Worm (Caenorhabditis elegans) whole organism, young adult: Measurements from ENCODE around the gene C50B8.6.

Experiments
- B0035.1 ChIP-seq: sonication (generic microtip); optimal IDR thresholded peaks from 2 replicates; lab custom pipeline; 2016; ENCODE audit warnings: missing genetic modification characterization, mild to moderate bottlenecking, missing compliant biosample characterization, missing genotype, missing genetic modification reagents
- F22D6.2 ChIP-seq: sonication (generic microtip); optimal IDR thresholded peaks from 2 replicates; lab custom pipeline; 2016; ENCODE audit warnings: mild to moderate bottlenecking, missing genetic modification characterization, missing compliant biosample characterization
- cebp-2 ChIP-seq: fragments of 200-800 bp; sonication (Bioruptor generic); IDR thresholded peaks from 2 replicates; pipeline ENCODE4 v1.3.6; 2022; ENCODE audit warnings: missing genetic modification characterization, missing compliant biosample characterization
- dox-1 ChIP-seq: fragments of 200-800 bp; sonication (Bioruptor generic); IDR thresholded peaks from 2 replicates; pipeline ENCODE4 v1.3.6; 2022; ENCODE audit warnings: missing genetic modification reagents, missing genetic modification characterization, missing compliant biosample characterization
- efl-1 ChIP-seq: fragments of 150-350 bp; optimal IDR thresholded peaks from 2 replicates; lab custom pipeline; 2014; ENCODE audit warnings: missing biosample characterization, missing genetic modification reagents, missing genetic modification characterization
- hsf-1 ChIP-seq: fragments of 200-800 bp; sonication (Bioruptor generic); IDR thresholded peaks from 2 replicates; pipeline ENCODE4 v1.3.6; 2022; ENCODE audit warnings: missing genetic modification reagents, missing genetic modification characterization, missing compliant biosample characterization
- nfya-1 ChIP-seq: sonication (generic microtip); optimal IDR thresholded peaks from 2 replicates; lab custom pipeline; 2017; ENCODE audit warnings: antibody characterized with exemption, missing compliant biosample characterization, missing genetic modification characterization, borderline replicate concordance; ENCODE audit not compliant: insufficient read depth
- nfya-2 ChIP-seq: fragments of 200-800 bp; sonication (Bioruptor generic); IDR thresholded peaks from 2 replicates; pipeline ENCODE4 v1.3.6; 2022; ENCODE audit warnings: missing genetic modification reagents, missing genetic modification characterization, missing compliant biosample characterization
- snpc-3.4 ChIP-seq: sonication (generic microtip); optimal IDR thresholded peaks from 2 replicates; lab custom pipeline; 2017; ENCODE audit warnings: missing genetic modification characterization, mild to moderate bottlenecking, missing compliant biosample characterization, antibody characterized with exemption, moderate library complexity, missing genotype, missing genetic modification reagents
- snpc-4 ChIP-seq, 5 experiments: fragments of 150-350 bp in 1 of 5; sonication (generic microtip) in 4 of 5; optimal IDR thresholded peaks; 2 replicates each; lab custom pipeline; 2014 to 2018; ENCODE audit warnings: missing genetic modification characterization in 5 of 5, missing biosample characterization in 3 of 5, antibody characterized with exemption in 2 of 5, mild to moderate bottlenecking in 2 of 5, missing compliant biosample characterization in 2 of 5, missing genotype in 2 of 5, moderate library complexity in 2 of 5, missing genetic modification reagents in 1 of 5
- unc-62 ChIP-seq: fragments of 150-350 bp; optimal IDR thresholded peaks from 2 replicates; lab custom pipeline; 2014; ENCODE audit warnings: missing biosample characterization, missing genetic modification reagents, missing genetic modification characterization
- zfh-2 ChIP-seq: fragments of 200-800 bp; sonication (Bioruptor generic); conservative IDR thresholded peaks from 2 replicates; pipeline ENCODE4 v1.3.6; 2022; ENCODE audit warnings: missing genetic modification reagents, missing genetic modification characterization, missing compliant biosample characterization
- zim-3 ChIP-seq: sonication (generic microtip); optimal IDR thresholded peaks from 2 replicates; lab custom pipeline; 2017; ENCODE audit warnings: mild to moderate bottlenecking, missing genetic modification characterization, moderate library complexity, missing compliant biosample characterization
- ztf-3 ChIP-seq: fragments of 200-800 bp; sonication (Bioruptor generic); optimal IDR thresholded peaks from 2 replicates; lab custom pipeline; 2018; ENCODE audit warnings: mild to moderate bottlenecking, missing genetic modification characterization, missing compliant biosample characterization

ce11 chrV:13565197-13565596, 13.6 kb upstream of the C50B8.6 start:
- TF ChIP-seq dox-1 (GFP tag; lab: Robert Waterston, UW) = peak; percentile 83
- TF ChIP-seq efl-1 (GFP tag; lab: Kevin White, UChicago) = no peak
- no peak for TF ChIP-seq snpc-3.4 (tag; lab: Kevin White, UChicago)
- no peak for TF ChIP-seq nfya-2 (GFP tag; lab: Robert Waterston, UW)
- TF ChIP-seq B0035.1 = no peak
- TF ChIP-seq cebp-2 (GFP tag; lab: Robert Waterston, UW) = no peak
- no peak for TF ChIP-seq ztf-3
- peak; percentile 65 for TF ChIP-seq F22D6.2 (tag; lab: Kevin White, UChicago)
- TF ChIP-seq nfya-1 (tag; lab: Kevin White, UChicago) = no peak
- peak; percentile 9; the same call in 1 of the 2 replicates for TF ChIP-seq hsf-1 (GFP tag; lab: Robert Waterston, UW)
- peak; percentile 19 for TF ChIP-seq snpc-4 (GFP tag; optimal IDR thresholded peaks at IDR 0.05; lab: Kevin White, UChicago)
- peak in 2 of 4 experiments; percentile 70 to 71 for TF ChIP-seq snpc-4 (tag; optimal IDR thresholded peaks at IDR 0.05; lab: Kevin White, UChicago)
- no peak for TF ChIP-seq unc-62 (GFP tag; lab: Kevin White, UChicago)
- TF ChIP-seq zim-3 (tag; lab: Kevin White, UChicago) = no peak
- TF ChIP-seq zfh-2 (GFP tag; lab: Robert Waterston, UW) = no peak; the same call in 1 of the 2 replicates
